Fruit fly (Drosophila melanogaster) whole organism, wandering third instar larva: ENCODE measurements around the gene CG13023.

Source experiments
- HLH106 ChIP-seq: fragments of 200-800 bp; optimal IDR thresholded peaks from 3 replicates; lab custom pipeline; 2019; ENCODE audit warnings: missing biosample characterization, mild to moderate bottlenecking, missing genetic modification characterization, moderate library complexity
- Jra ChIP-seq: sonication (Bioruptor generic); optimal IDR thresholded peaks from 2 replicates; lab custom pipeline; 2016; ENCODE audit warnings: missing biosample characterization, missing genetic modification characterization
- Vsx2 ChIP-seq: fragments of 200-300, 225-300 bp; sonication (Bioruptor generic); optimal IDR thresholded peaks from 2 replicates; lab custom pipeline; 2018; ENCODE audit warnings: missing biosample characterization, missing genetic modification characterization; ENCODE audit not compliant: partially characterized antibody
- br ChIP-seq: fragments of 200-800 bp; sonication (Bioruptor generic); optimal IDR thresholded peaks from 2 replicates; lab custom pipeline; 2016; ENCODE audit warnings: missing biosample characterization, missing genetic modification characterization
- brk ChIP-seq: fragments of 200-800 bp; sonication (Bioruptor generic); optimal IDR thresholded peaks from 2 replicates; lab custom pipeline; 2016; ENCODE audit warnings: missing biosample characterization, mild to moderate bottlenecking, missing genetic modification characterization
- dl ChIP-seq, 2 experiments: fragments of 175-275, 200-275 bp in 1 of 2; fragments of 200-275 bp in 1 of 2; sonication (Bioruptor generic); optimal IDR thresholded peaks; lab custom pipeline; 2018; ENCODE audit warnings: mild to moderate bottlenecking in 2 of 2, missing biosample characterization in 2 of 2, missing genetic modification characterization in 2 of 2, moderate library complexity in 2 of 2; ENCODE audit not compliant: partially characterized antibody in 2 of 2, insufficient read depth in 1 of 2
- dsf ChIP-seq: sonication (Bioruptor generic); optimal IDR thresholded peaks from 2 replicates; lab custom pipeline; 2016; ENCODE audit warnings: missing biosample characterization, missing genetic modification characterization, borderline replicate concordance
- pan ChIP-seq: fragments of >200 bp; optimal IDR thresholded peaks from 2 replicates; lab custom pipeline; 2017
- psq ChIP-seq: fragments of 200-800 bp; sonication (Bioruptor generic); optimal IDR thresholded peaks from 3 replicates; lab custom pipeline; 2017; ENCODE audit warnings: missing biosample characterization, mild to moderate bottlenecking, missing genetic modification characterization, moderate library complexity

DNA sequence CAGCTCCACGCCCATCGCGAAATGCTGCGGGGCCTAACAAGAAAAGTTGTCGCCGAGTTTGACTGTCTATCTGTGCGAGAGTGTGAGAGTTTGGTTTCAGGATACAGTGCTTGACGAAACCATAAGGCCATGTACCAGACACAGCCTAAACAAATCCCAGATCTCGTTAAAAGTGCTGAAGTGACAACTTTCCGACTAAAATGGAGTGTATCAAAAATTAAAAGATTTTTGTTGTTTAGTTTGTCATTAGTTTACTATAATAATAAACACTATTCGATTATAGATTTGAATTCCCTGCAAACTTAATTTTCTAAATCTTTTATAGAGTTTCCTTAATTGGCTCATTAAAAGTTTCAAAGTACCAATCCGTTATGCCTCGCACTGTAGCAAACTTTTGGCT is 33.6 kb downstream of the CG13023 start:
- TF ChIP-seq psq (GFP tag; lab: Kevin White, UChicago) (no peak), pan (lab: Kevin White, UChicago) (no peak), Jra (no peak), HLH106 (tag; lab: Kevin White, UChicago) (no peak), dl (GFP tag; optimal IDR thresholded peaks at IDR 0.05; lab: Kevin White, UChicago; ENCODE audit: insufficient read depth in 1 of 2, partially characterized antibody in 2 of 2) (no peak), Vsx2 (GFP tag; lab: Kevin White, UChicago) (no peak), dsf (GFP tag; lab: Kevin White, UChicago) (no peak), br (no peak), brk (GFP tag; lab: Kevin White, UChicago) (no peak)
